Worm (Caenorhabditis elegans) whole organism, early embryonic: Measurements from ENCODE around the gene sumv-2.

Experiments
- B0310.2 ChIP-seq: sonication (generic microtip); optimal IDR thresholded peaks from 2 replicates; lab custom pipeline; 2016; ENCODE audit warnings: mild to moderate bottlenecking, missing genetic modification characterization, missing compliant biosample characterization
- F13C5.2 ChIP-seq: sonication (generic microtip); optimal IDR thresholded peaks from 2 replicates; lab custom pipeline; 2017; ENCODE audit warnings: mild to moderate bottlenecking, missing genetic modification characterization, inconsistent platforms, missing compliant biosample characterization
- ama-1 ChIP-seq: fragments of 150-350 bp; optimal IDR thresholded peaks from 2 replicates; lab custom pipeline; 2014
- ceh-13 ChIP-seq: fragments of 200-800 bp; sonication (Bioruptor generic); optimal IDR thresholded peaks from 2 replicates; lab custom pipeline; 2018; ENCODE audit warnings: mild to moderate bottlenecking, missing genetic modification characterization, missing compliant biosample characterization
- ets-7 ChIP-seq: sonication (generic microtip); optimal IDR thresholded peaks from 2 replicates; lab custom pipeline; 2016; ENCODE audit warnings: missing genotype, missing genetic modification characterization, missing compliant biosample characterization
- flt-1 ChIP-seq: fragments of 200-800 bp; sonication (Bioruptor generic); IDR thresholded peaks from 2 replicates; pipeline ENCODE4 v1.3.6; 2022; ENCODE audit warnings: missing genetic modification characterization, missing compliant biosample characterization
- hmg-4 ChIP-seq: fragments of 200-800 bp; sonication (Bioruptor generic); optimal IDR thresholded peaks from 2 replicates; lab custom pipeline; 2018; ENCODE audit warnings: mild to moderate bottlenecking, missing genetic modification characterization, missing compliant biosample characterization
- scrt-1 ChIP-seq: fragments of 200-800 bp; sonication (Bioruptor generic); IDR thresholded peaks from 2 replicates; pipeline ENCODE4 v1.3.6; 2022; ENCODE audit warnings: missing genetic modification characterization, missing compliant biosample characterization
- sea-1 ChIP-seq: fragments of 200-800 bp; sonication (Bioruptor generic); conservative IDR thresholded peaks from 2 replicates; pipeline ENCODE4 v1.3.6; 2022; ENCODE audit warnings: missing genetic modification characterization, missing compliant biosample characterization
- tbx-11 ChIP-seq: fragments of 200-800 bp; sonication (Bioruptor generic); IDR thresholded peaks from 2 replicates; pipeline ENCODE4 v1.3.6; 2022; ENCODE audit warnings: missing genetic modification characterization, missing compliant biosample characterization
- tbx-37 ChIP-seq: fragments of 200-800 bp; sonication (Bioruptor generic); conservative IDR thresholded peaks from 2 replicates; pipeline ENCODE4 v1.3.6; 2022; ENCODE audit warnings: missing genetic modification reagents, missing genetic modification characterization, missing compliant biosample characterization

DNA sequence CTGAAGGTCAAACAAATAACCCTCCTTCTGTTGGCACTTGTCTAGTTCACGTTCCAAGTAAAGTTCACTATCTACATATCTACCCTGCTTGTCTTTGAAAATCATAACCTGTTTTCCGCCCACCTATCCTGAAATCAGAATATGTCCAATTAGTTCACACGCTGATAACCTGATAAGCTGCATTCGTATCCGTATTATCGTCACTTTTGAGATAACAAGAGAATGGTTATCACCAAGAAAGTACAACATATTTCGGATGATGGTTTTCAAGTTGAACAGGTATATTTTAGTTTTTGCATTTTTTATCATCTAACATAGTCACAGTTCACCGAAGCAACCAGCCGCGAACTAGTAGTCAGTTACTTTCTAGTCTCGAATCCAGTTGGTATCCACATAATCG, 26.6 kb upstream of the sumv-2 start:
- TF ChIP-seq sea-1 (GFP tag; lab: Robert Waterston, UW) (no peak), ceh-13 (GFP tag; lab: Kevin White, UChicago) (no peak), ets-7 (no peak), B0310.2 (tag; lab: Kevin White, UChicago) (no peak), tbx-37 (GFP tag; lab: Robert Waterston, UW) (no peak), hmg-4 (GFP tag; lab: Kevin White, UChicago) (no peak), tbx-11 (GFP tag; lab: Robert Waterston, UW) (no peak), ama-1 (lab: Kevin White, UChicago) (no peak), flt-1 (no peak), F13C5.2 (tag; lab: Kevin White, UChicago) (no peak), scrt-1 (GFP tag; lab: Robert Waterston, UW) (no peak)
